Worm (Caenorhabditis elegans) whole organism, L1 larva: ENCODE data around the gene eef-1B.1.

Source experiments
- C04F5.9 ChIP-seq: sonication (generic microtip); optimal IDR thresholded peaks from 2 replicates; lab custom pipeline; 2016; ENCODE audit warnings: missing genetic modification characterization, missing compliant biosample characterization
- F16B12.6 ChIP-seq: fragments of 150-350 bp; optimal IDR thresholded peaks from 2 replicates; lab custom pipeline; 2014; ENCODE audit warnings: missing biosample characterization, missing genetic modification characterization
- aha-1 ChIP-seq: fragments of 150-350 bp; optimal IDR thresholded peaks from 2 replicates; lab custom pipeline; 2014; ENCODE audit warnings: missing biosample characterization, missing genetic modification characterization
- alr-1 ChIP-seq: fragments of 200-800 bp; sonication (Bioruptor generic); optimal IDR thresholded peaks from 2 replicates; lab custom pipeline; 2018; ENCODE audit warnings: borderline replicate concordance, mild to moderate bottlenecking, missing genetic modification characterization, missing compliant biosample characterization
- aly-2 ChIP-seq: fragments of 150-350 bp; optimal IDR thresholded peaks from 2 replicates; lab custom pipeline; 2014; ENCODE audit warnings: missing biosample characterization, missing genetic modification characterization
- ceh-63 ChIP-seq: fragments of 200-800 bp; sonication (Bioruptor generic); optimal IDR thresholded peaks from 2 replicates; lab custom pipeline; 2018; ENCODE audit warnings: mild to moderate bottlenecking, missing genetic modification characterization, missing compliant biosample characterization
- ceh-82 ChIP-seq, 3 experiments: fragments of 150-350 bp in 1 of 3; sonication (generic microtip) in 2 of 3; optimal IDR thresholded peaks; 2 replicates each; lab custom pipeline; 2014 to 2017; ENCODE audit warnings: missing biosample characterization in 3 of 3, missing genetic modification characterization in 3 of 3
- ces-1 ChIP-seq: fragments of 150-350 bp; optimal IDR thresholded peaks from 2 replicates; lab custom pipeline; 2014; ENCODE audit warnings: missing biosample characterization, missing genetic modification reagents, missing genetic modification characterization
- dsc-1 ChIP-seq: sonication (generic microtip); optimal IDR thresholded peaks from 2 replicates; lab custom pipeline; 2016; ENCODE audit warnings: mild to moderate bottlenecking, missing genetic modification characterization, missing compliant biosample characterization
- efl-3 ChIP-seq: fragments of 200-800 bp; sonication (Bioruptor generic); optimal IDR thresholded peaks from 2 replicates; lab custom pipeline; 2018; ENCODE audit warnings: mild to moderate bottlenecking, missing genetic modification characterization, missing compliant biosample characterization
- elt-2 ChIP-seq: sonication (generic microtip); optimal IDR thresholded peaks from 2 replicates; lab custom pipeline; 2016; ENCODE audit warnings: missing genetic modification characterization, mild to moderate bottlenecking, inconsistent platforms, missing compliant biosample characterization, missing genetic modification reagents
- elt-3 ChIP-seq, 6 experiments: fragments of 150-350 bp in 1 of 6; sonication (generic microtip); optimal IDR thresholded peaks; 2 replicates each; lab custom pipeline; 2017 to 2018; ENCODE audit warnings: missing biosample characterization in 6 of 6, missing genetic modification characterization in 6 of 6, inconsistent platforms in 1 of 6
- fkh-10 ChIP-seq: sonication (generic microtip); optimal IDR thresholded peaks from 2 replicates; lab custom pipeline; 2017; ENCODE audit warnings: missing biosample characterization, missing genetic modification reagents, missing genetic modification characterization
- fkh-4 ChIP-seq: sonication (generic microtip); optimal IDR thresholded peaks from 2 replicates; lab custom pipeline; 2016; ENCODE audit warnings: missing compliant biosample characterization, missing genetic modification characterization, borderline replicate concordance
- fos-1 ChIP-seq: fragments of 150-350 bp; optimal IDR thresholded peaks from 2 replicates; lab custom pipeline; 2014; ENCODE audit warnings: missing biosample characterization, missing genetic modification characterization
- irx-1 ChIP-seq: sonication (generic microtip); optimal IDR thresholded peaks from 2 replicates; lab custom pipeline; 2016; ENCODE audit warnings: missing genetic modification characterization, missing compliant biosample characterization
- isw-1 ChIP-seq: fragments of 200-800 bp; sonication (Bioruptor generic); IDR thresholded peaks from 2 replicates; pipeline ENCODE4 v1.3.6; 2022; ENCODE audit warnings: missing genetic modification characterization, missing compliant biosample characterization
- lin-14 ChIP-seq: fragments of 200-800 bp; sonication (Bioruptor generic); optimal IDR thresholded peaks from 2 replicates; lab custom pipeline; 2018; ENCODE audit warnings: mild to moderate bottlenecking, missing genetic modification characterization, moderate library complexity, missing compliant biosample characterization
- lin-35 ChIP-seq, 2 experiments: fragments of 150-350 bp; optimal IDR thresholded peaks; 2 replicates each; lab custom pipeline; 2014; ENCODE audit warnings: missing biosample characterization in 2 of 2, missing genetic modification characterization in 2 of 2, missing genetic modification reagents in 2 of 2
- lir-3 ChIP-seq: sonication (generic microtip); optimal IDR thresholded peaks from 2 replicates; lab custom pipeline; 2016; ENCODE audit warnings: mild to moderate bottlenecking, missing genetic modification characterization, moderate library complexity, missing compliant biosample characterization; ENCODE audit not compliant: poor library complexity
- mab-9 ChIP-seq: fragments of 200-800 bp; sonication (Bioruptor generic); IDR thresholded peaks from 2 replicates; pipeline ENCODE4 v1.3.6; 2022; ENCODE audit warnings: missing genetic modification reagents, missing genetic modification characterization, missing compliant biosample characterization
- mdl-1 ChIP-seq, 2 experiments: fragments of 150-350 bp; optimal IDR thresholded peaks; 2 replicates each; lab custom pipeline; 2014 to 2017; ENCODE audit warnings: missing biosample characterization in 2 of 2, missing genetic modification characterization in 2 of 2, inconsistent platforms in 1 of 2
- mef-2 ChIP-seq: fragments of 150-350 bp; optimal IDR thresholded peaks from 2 replicates; lab custom pipeline; 2014; ENCODE audit warnings: missing biosample characterization, missing genetic modification characterization
- mep-1 ChIP-seq: fragments of 150-350 bp; optimal IDR thresholded peaks from 2 replicates; lab custom pipeline; 2014; ENCODE audit warnings: missing biosample characterization, missing genetic modification characterization
- nhr-11 ChIP-seq: fragments of 150-350 bp; optimal IDR thresholded peaks from 2 replicates; lab custom pipeline; 2014; ENCODE audit warnings: missing biosample characterization, missing genetic modification characterization
- nhr-19 ChIP-seq: fragments of 200-800 bp; sonication (Bioruptor generic); conservative IDR thresholded peaks from 2 replicates; pipeline ENCODE4 v1.3.6; 2022; ENCODE audit warnings: missing genetic modification characterization, missing compliant biosample characterization
- nhr-47 ChIP-seq: sonication (generic microtip); optimal IDR thresholded peaks from 2 replicates; lab custom pipeline; 2016; ENCODE audit warnings: mild to moderate bottlenecking, missing genetic modification characterization, moderate library complexity, missing compliant biosample characterization
- nhr-71 ChIP-seq: sonication (generic microtip); optimal IDR thresholded peaks from 2 replicates; lab custom pipeline; 2016; ENCODE audit warnings: mild to moderate bottlenecking, missing genetic modification characterization, moderate library complexity, missing compliant biosample characterization
- nhr-77 ChIP-seq: fragments of 150-350 bp; optimal IDR thresholded peaks from 2 replicates; lab custom pipeline; 2014; ENCODE audit warnings: missing biosample characterization, missing genetic modification characterization
- nhr-85 ChIP-seq: sonication (generic microtip); peaks from one replicate; lab custom pipeline; 2016; ENCODE audit warnings: missing genetic modification characterization, inconsistent platforms, missing compliant biosample characterization
- nhr-90 ChIP-seq: sonication (generic microtip); optimal IDR thresholded peaks from 2 replicates; lab custom pipeline; 2016; ENCODE audit warnings: mild to moderate bottlenecking, missing genetic modification characterization, missing compliant biosample characterization; ENCODE audit not compliant: poor library complexity
- pag-3 ChIP-seq: sonication (generic microtip); optimal IDR thresholded peaks from 2 replicates; lab custom pipeline; 2017; ENCODE audit warnings: missing genetic modification characterization, mild to moderate bottlenecking, missing compliant biosample characterization, antibody characterized with exemption, borderline replicate concordance; ENCODE audit not compliant: insufficient read depth
- rnt-1 ChIP-seq: sonication (generic microtip); optimal IDR thresholded peaks from 2 replicates; lab custom pipeline; 2016; ENCODE audit warnings: mild to moderate bottlenecking, missing genetic modification characterization, moderate library complexity, missing compliant biosample characterization
- skn-1 ChIP-seq: fragments of 150-350 bp; optimal IDR thresholded peaks from 2 replicates; lab custom pipeline; 2014; ENCODE audit warnings: missing biosample characterization, missing genetic modification characterization
- snpc-4 ChIP-seq: fragments of 150-350 bp; optimal IDR thresholded peaks from 2 replicates; lab custom pipeline; 2014; ENCODE audit warnings: missing biosample characterization, missing genetic modification characterization
- sptf-1 ChIP-seq: fragments of 150-350 bp; optimal IDR thresholded peaks from 2 replicates; lab custom pipeline; 2014; ENCODE audit warnings: missing biosample characterization, missing genetic modification characterization
- sup-37 ChIP-seq: fragments of 200-800 bp; sonication (Bioruptor generic); optimal IDR thresholded peaks from 2 replicates; lab custom pipeline; 2018; ENCODE audit warnings: mild to moderate bottlenecking, missing genetic modification characterization, missing compliant biosample characterization
- tbx-2 ChIP-seq: sonication (generic microtip); optimal IDR thresholded peaks from 2 replicates; lab custom pipeline; 2016; ENCODE audit warnings: missing genetic modification characterization, missing compliant biosample characterization
- tlp-1 ChIP-seq: fragments of 150-350 bp; optimal IDR thresholded peaks from 2 replicates; lab custom pipeline; 2014; ENCODE audit warnings: missing biosample characterization, missing genetic modification characterization
- unc-130 ChIP-seq: fragments of 150-350 bp; optimal IDR thresholded peaks from 2 replicates; lab custom pipeline; 2017; ENCODE audit warnings: missing biosample characterization, missing genetic modification characterization, inconsistent platforms
- unc-30 ChIP-seq: sonication (generic microtip); optimal IDR thresholded peaks from 2 replicates; lab custom pipeline; 2017; ENCODE audit warnings: missing biosample characterization, missing genetic modification characterization
- unc-86 ChIP-seq: sonication (generic microtip); optimal IDR thresholded peaks from 2 replicates; lab custom pipeline; 2016; ENCODE audit warnings: missing genetic modification characterization, missing compliant biosample characterization
- unc-98 ChIP-seq: fragments of 200-800 bp; sonication (Bioruptor generic); IDR thresholded peaks from 2 replicates; pipeline ENCODE4 v1.3.6; 2022; ENCODE audit warnings: missing genetic modification characterization, missing compliant biosample characterization
- zag-1 ChIP-seq: fragments of 150-350 bp; optimal IDR thresholded peaks from 2 replicates; lab custom pipeline; 2014; ENCODE audit warnings: missing biosample characterization, missing genetic modification characterization
- zip-4 ChIP-seq: fragments of 200-800 bp; sonication (Bioruptor generic); optimal IDR thresholded peaks from 2 replicates; lab custom pipeline; 2018; ENCODE audit warnings: mild to moderate bottlenecking, missing genetic modification characterization, moderate library complexity, missing compliant biosample characterization
- ztf-11 ChIP-seq, 2 experiments: sonication (generic microtip); optimal IDR thresholded peaks; 2 replicates each; lab custom pipeline; 2016 to 2017; ENCODE audit warnings: missing genetic modification characterization in 2 of 2, missing biosample characterization in 1 of 2, missing compliant biosample characterization in 1 of 2
- ztf-4 ChIP-seq: fragments of 150-350 bp; optimal IDR thresholded peaks from 2 replicates; lab custom pipeline; 2014; ENCODE audit warnings: missing biosample characterization, missing genetic modification characterization

Gene eef-1B.1

DNA sequence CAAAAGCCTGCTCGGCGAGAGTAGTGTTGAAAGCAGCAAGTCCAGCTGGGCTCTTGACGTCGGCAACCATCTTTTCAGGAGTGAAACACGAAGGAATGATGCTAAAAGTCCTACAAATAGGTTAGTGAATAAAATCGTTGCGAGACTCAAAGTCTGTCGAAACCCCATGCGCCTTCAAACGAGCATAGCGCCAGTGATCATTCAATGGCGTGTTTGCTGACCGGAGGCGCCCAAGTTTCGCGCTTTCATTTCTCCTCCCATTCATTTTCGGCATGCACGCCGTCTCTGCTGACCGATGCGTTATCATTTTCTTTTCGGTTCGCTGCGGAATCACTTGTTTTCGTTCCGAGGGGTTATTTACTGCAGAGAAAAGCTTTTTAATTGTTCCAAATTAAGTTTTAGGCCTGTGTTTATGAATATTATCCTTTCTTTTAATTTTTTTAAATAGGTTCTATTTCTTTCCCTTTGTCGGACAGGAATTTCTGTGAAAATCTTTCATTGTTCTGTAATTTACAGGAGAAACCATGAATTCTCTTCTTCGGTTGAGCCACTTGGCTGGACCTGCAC is at the start of gene eef-1B.1, which contains the start of gene aco-2 (continued):
- peak; percentile 78 for TF ChIP-seq irx-1 (tag; lab: Kevin White, UChicago)
- peak; percentile 90 for TF ChIP-seq skn-1 (tag; lab: Kevin White, UChicago)
- peak; percentile 95 for TF ChIP-seq lin-14 (GFP tag; lab: Kevin White, UChicago)
- peak; percentile 96 for TF ChIP-seq nhr-47 (tag; lab: Kevin White, UChicago)
- TF ChIP-seq aly-2: peak; percentile 38
- TF ChIP-seq lir-3 (tag; lab: Kevin White, UChicago): peak; percentile 63
- peak; percentile 62 for TF ChIP-seq aha-1 (tag; lab: Kevin White, UChicago)
- peak; percentile 96 for TF ChIP-seq nhr-71
- TF ChIP-seq pag-3 (tag; lab: Kevin White, UChicago): no peak
- peak; percentile 98 for TF ChIP-seq dsc-1
- TF ChIP-seq unc-86 (tag; lab: Kevin White, UChicago): peak; percentile 90
- peak; percentile 94 to 95 for TF ChIP-seq lin-35 (GFP tag; optimal IDR thresholded peaks at IDR 0.05; lab: Kevin White, UChicago)
- TF ChIP-seq efl-3 (GFP tag; lab: Kevin White, UChicago): no peak
- TF ChIP-seq nhr-90 (tag; lab: Kevin White, UChicago): peak; percentile 95
- TF ChIP-seq mef-2 (tag; lab: Kevin White, UChicago): peak; percentile 33
- peak in 5 of 6 experiments; percentile 53 to 97 (median 75) for TF ChIP-seq elt-3 (tag; optimal IDR thresholded peaks at IDR 0.05; lab: Kevin White, UChicago)
- TF ChIP-seq unc-30: no peak
- TF ChIP-seq fkh-10 (GFP tag; lab: Kevin White, UChicago): peak; percentile 43
- no peak for TF ChIP-seq unc-98 (GFP tag; lab: Robert Waterston, UW)
- no peak for TF ChIP-seq sptf-1
- peak; percentile 85 for TF ChIP-seq snpc-4
- peak; percentile 71 for TF ChIP-seq sup-37
- TF ChIP-seq unc-130 (tag; lab: Kevin White, UChicago): peak; percentile 98
- TF ChIP-seq nhr-11: peak; percentile 43
- TF ChIP-seq ceh-82 (tag; optimal IDR thresholded peaks at IDR 0.05; lab: Kevin White, UChicago): peak; percentile 88 to 95 (median 91)
- no peak for TF ChIP-seq ceh-63
- TF ChIP-seq mep-1 (tag; lab: Kevin White, UChicago): peak; percentile 91
- peak; percentile 2 for TF ChIP-seq zag-1 (tag; lab: Kevin White, UChicago)
- TF ChIP-seq C04F5.9: peak; percentile 69
- no peak for TF ChIP-seq alr-1
- TF ChIP-seq nhr-77 (tag; lab: Kevin White, UChicago): peak; percentile 87
- peak in 1 of 2 experiments; percentile 93 for TF ChIP-seq mdl-1 (tag; optimal IDR thresholded peaks at IDR 0.05; lab: Kevin White, UChicago)

DNA sequence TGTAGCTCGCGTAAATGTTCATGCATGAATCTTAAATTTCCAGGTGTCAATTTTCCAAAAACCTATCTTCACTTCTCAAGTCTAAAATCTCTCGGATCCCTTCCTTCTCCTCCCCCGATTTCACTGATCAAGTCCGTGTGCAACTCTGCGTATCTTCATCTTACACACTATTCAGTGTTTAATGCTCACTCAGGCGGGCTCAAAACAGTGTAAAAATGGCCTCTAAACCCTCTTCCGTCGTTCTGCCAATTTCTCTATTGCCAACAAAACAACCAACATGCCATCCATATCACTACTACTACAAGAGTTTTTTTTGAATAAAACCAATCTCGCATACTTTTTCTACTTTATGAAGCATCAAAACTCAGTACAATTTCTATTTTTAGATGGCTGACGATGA is 48.9 kb upstream of the eef-1B.1 start, which contains the start of gene F44B9.2:
Gene F44B9.2, plus strand, starts transcription at position 387 of the 400 bp plus-strand sequence.
- TF ChIP-seq ztf-11 (tag; optimal IDR thresholded peaks at IDR 0.05; lab: Kevin White, UChicago): no peak
- no peak for TF ChIP-seq tbx-2 (tag; lab: Kevin White, UChicago)
- no peak for TF ChIP-seq F16B12.6 (tag; lab: Kevin White, UChicago)
- TF ChIP-seq dsc-1: peak; percentile 53
- TF ChIP-seq rnt-1: peak; percentile 26
- TF ChIP-seq lin-14 (GFP tag; lab: Kevin White, UChicago): peak; percentile 61
- no peak for TF ChIP-seq tlp-1 (tag; lab: Kevin White, UChicago)
- TF ChIP-seq pag-3 (tag; lab: Kevin White, UChicago): peak; percentile 86
- TF ChIP-seq lin-35 (GFP tag; optimal IDR thresholded peaks at IDR 0.05; lab: Kevin White, UChicago): no peak

DNA sequence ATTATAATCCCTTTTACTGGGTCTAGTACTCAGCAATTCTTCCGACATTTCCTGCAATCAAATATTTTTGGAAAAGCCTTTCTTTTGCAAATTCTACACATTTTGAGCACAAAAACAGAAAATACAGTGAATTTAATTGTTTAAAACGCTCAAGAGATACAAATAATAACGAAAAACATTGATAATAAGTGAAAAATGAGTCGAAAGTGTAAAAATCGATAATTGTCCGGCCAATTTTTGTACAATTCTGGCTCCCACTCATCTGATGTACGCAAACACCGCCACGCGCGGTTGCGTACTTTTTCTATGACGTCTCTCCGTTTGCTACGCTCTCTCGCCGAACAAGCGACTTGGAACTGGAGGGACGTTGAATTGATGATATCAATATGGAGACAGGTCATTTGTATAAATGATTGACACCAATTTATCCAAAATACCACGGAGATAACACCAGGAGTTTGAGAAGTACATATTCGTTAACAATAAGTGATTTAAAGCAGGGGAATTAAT is 47.7 kb upstream of the eef-1B.1 start, which contains the start of gene lin-36:
Gene lin-36, minus strand, starts transcription at position 51 of the 510 bp plus-strand sequence.
- no peak for TF ChIP-seq pag-3 (tag; lab: Kevin White, UChicago)
- no peak for TF ChIP-seq sup-37
- peak; percentile 52; the same call in 1 of the 2 replicates for TF ChIP-seq mab-9 (GFP tag; lab: Robert Waterston, UW)
- peak; percentile 69 for TF ChIP-seq irx-1 (tag; lab: Kevin White, UChicago)
- TF ChIP-seq fkh-4 (tag; lab: Kevin White, UChicago): no peak
- peak; percentile 71 for TF ChIP-seq fos-1 (tag; lab: Kevin White, UChicago)
- TF ChIP-seq ztf-4 (tag; lab: Kevin White, UChicago): peak; percentile 62
- peak; percentile 92 for TF ChIP-seq nhr-85 (tag; lab: Kevin White, UChicago)
- peak; percentile 85 to 94 for TF ChIP-seq lin-35 (GFP tag; optimal IDR thresholded peaks at IDR 0.05; lab: Kevin White, UChicago)
- peak; percentile 32 for TF ChIP-seq elt-2 (tag; lab: Kevin White, UChicago)
- peak; percentile 74 for TF ChIP-seq isw-1 (GFP tag; lab: Robert Waterston, UW)
- peak; percentile 91 for TF ChIP-seq tbx-2 (tag; lab: Kevin White, UChicago)
- TF ChIP-seq alr-1: no peak
- TF ChIP-seq nhr-19: peak; percentile 76
- TF ChIP-seq nhr-71: peak; percentile 90
- peak; percentile 38 for TF ChIP-seq zip-4 (GFP tag; lab: Kevin White, UChicago)
- TF ChIP-seq ces-1: no peak
- peak in 1 of 2 experiments; percentile 64 for TF ChIP-seq mdl-1 (tag; optimal IDR thresholded peaks at IDR 0.05; lab: Kevin White, UChicago)
- TF ChIP-seq elt-3 (tag; optimal IDR thresholded peaks at IDR 0.05; lab: Kevin White, UChicago): peak in 2 of 6 experiments; percentile 72 to 77
